Fruit fly (Drosophila melanogaster): ENCODE results near the gene Arp3.
A peak's percentile ranks its signal among the peaks of the same experiment; 100 is the strongest.

The Arp3 gene

dm6 chr3L:8073370-8073769 is 42.3 kb downstream of the Arp3 start (continued):
- TF ChIP-seq eg (GFP tag; IDR thresholded peaks at IDR 0.05) (peak; percentile 13; the same call in 1 of the 3 replicates), Blimp-1 (GFP tag; optimal IDR thresholded peaks at IDR 0.05) (no peak), CG6163 (GFP tag; IDR thresholded peaks at IDR 0.05) (no peak), Hr4 (GFP tag; optimal IDR thresholded peaks at IDR 0.05) (peak; percentile 17), acj6 (GFP tag; optimal IDR thresholded peaks at IDR 0.05) (no peak)

dm6 chr3L:8072720-8073119 is 43.0 kb downstream of the Arp3 start:
- TF ChIP-seq CG11902 (GFP tag; optimal IDR thresholded peaks at IDR 0.05): peak; percentile 33
- peak; percentile 88 for TF ChIP-seq CG6163 (GFP tag; IDR thresholded peaks at IDR 0.05)
- peak; percentile 59 for TF ChIP-seq CG8319 (GFP tag; optimal IDR thresholded peaks at IDR 0.05)
- TF ChIP-seq Hr38 (GFP tag; optimal IDR thresholded peaks at IDR 0.05): no peak
- TF ChIP-seq OdsH (GFP tag; optimal IDR thresholded peaks at IDR 0.05): peak; percentile 46
- peak; percentile 46 for TF ChIP-seq Sox102F (GFP tag; optimal IDR thresholded peaks at IDR 0.05)
- peak; percentile 52 for TF ChIP-seq dsx (GFP tag; optimal IDR thresholded peaks at IDR 0.05; ENCODE audit: poor library complexity, severe bottlenecking)
- peak; percentile 33 for TF ChIP-seq CG10669 (GFP tag; optimal IDR thresholded peaks at IDR 0.05)
- peak; percentile 91 for TF ChIP-seq Eip78C (GFP tag)
- TF ChIP-seq pdm3 (GFP tag; optimal IDR thresholded peaks at IDR 0.05): peak; percentile 49
- peak; percentile 47 for TF ChIP-seq acj6 (GFP tag; optimal IDR thresholded peaks at IDR 0.05)
- TF ChIP-seq Sox14 (GFP tag; optimal IDR thresholded peaks at IDR 0.05): peak; percentile 37
- peak in 1 of 2 experiments; percentile 69 for TF ChIP-seq salr (GFP tag; optimal IDR thresholded peaks at IDR 0.05)
- TF ChIP-seq spab (GFP tag; optimal IDR thresholded peaks at IDR 0.05): no peak
- TF ChIP-seq CG6854 (GFP tag; optimal IDR thresholded peaks at IDR 0.05): peak; percentile 30
- peak; percentile 70 for TF ChIP-seq CG7368 (GFP tag; optimal IDR thresholded peaks at IDR 0.05)
- TF ChIP-seq CG11294 (GFP tag; IDR thresholded peaks at IDR 0.05): no peak; the same call in 1 of the 2 replicates
- peak; percentile 60 for TF ChIP-seq CG11762 (GFP tag; optimal IDR thresholded peaks at IDR 0.05; ENCODE audit: insufficient read depth)
- peak; percentile 17 for TF ChIP-seq CG3032 (tag; optimal IDR thresholded peaks at IDR 0.05)
- peak; percentile 41 for TF ChIP-seq Ets96B (tag; optimal IDR thresholded peaks at IDR 0.05)
- peak; percentile 31 for TF ChIP-seq net (GFP tag; optimal IDR thresholded peaks at IDR 0.05)
- TF ChIP-seq Ets21C (GFP tag; optimal IDR thresholded peaks at IDR 0.05): no peak
- peak; percentile 89 for TF ChIP-seq CG6276 (GFP tag; optimal IDR thresholded peaks at IDR 0.05)
- TF ChIP-seq cyc (GFP tag; optimal IDR thresholded peaks at IDR 0.05): peak; percentile 77
- TF ChIP-seq Gug (GFP tag; IDR thresholded peaks at IDR 0.05): peak; percentile 48; the same call in 1 of the 2 replicates
- peak; percentile 52 for TF ChIP-seq achi (GFP tag; optimal IDR thresholded peaks at IDR 0.05)
- peak; percentile 14 for TF ChIP-seq CG31627 (GFP tag; optimal IDR thresholded peaks at IDR 0.05)
- TF ChIP-seq esn (GFP tag; optimal IDR thresholded peaks at IDR 0.05): peak; percentile 62
- peak; percentile 82 for TF ChIP-seq CG8119 (GFP tag; IDR thresholded peaks at IDR 0.05)
- TF ChIP-seq dac (GFP tag; optimal IDR thresholded peaks at IDR 0.05): no peak
- TF ChIP-seq CG9139 (GFP tag; optimal IDR thresholded peaks at IDR 0.05): no peak
- TF ChIP-seq CG15336 (GFP tag; IDR thresholded peaks at IDR 0.05): peak; percentile 84
- no peak for TF ChIP-seq CG8632 (GFP tag; optimal IDR thresholded peaks at IDR 0.05)
- TF ChIP-seq CG16779 (tag; optimal IDR thresholded peaks at IDR 0.05): peak; percentile 25
- no peak for TF ChIP-seq Eip93F (GFP tag; optimal IDR thresholded peaks at IDR 0.05)
- peak; percentile 71 for TF ChIP-seq CG32006 (GFP tag; optimal IDR thresholded peaks at IDR 0.05)
- TF ChIP-seq fd85E (GFP tag; optimal IDR thresholded peaks at IDR 0.05): no peak
- TF ChIP-seq lz (GFP tag; optimal IDR thresholded peaks at IDR 0.05): peak; percentile 44
- peak; percentile 62 for TF ChIP-seq Hr4 (GFP tag; optimal IDR thresholded peaks at IDR 0.05)
- no peak for TF ChIP-seq CG4318 (GFP tag; optimal IDR thresholded peaks at IDR 0.05)
- TF ChIP-seq fd59A (GFP tag; optimal IDR thresholded peaks at IDR 0.05): no peak
- peak; percentile 82 for TF ChIP-seq svp (GFP tag)
- TF ChIP-seq CG10631 (GFP tag; optimal IDR thresholded peaks at IDR 0.05): peak; percentile 26
- TF ChIP-seq CG34406 (GFP tag; optimal IDR thresholded peaks at IDR 0.05): peak; percentile 45
- no peak for TF ChIP-seq ss (GFP tag; optimal IDR thresholded peaks at IDR 0.05)
- no peak for TF ChIP-seq CG6808 (GFP tag; optimal IDR thresholded peaks at IDR 0.05)
- TF ChIP-seq Lpt (GFP tag; optimal IDR thresholded peaks at IDR 0.05): peak; percentile 79
- peak; percentile 23 for TF ChIP-seq Hr39 (GFP tag; optimal IDR thresholded peaks at IDR 0.05)

Data from whole organism, prepupa.